Worm (Caenorhabditis elegans): ENCODE data around the gene xpd-1.

Gene xpd-1

DNA sequence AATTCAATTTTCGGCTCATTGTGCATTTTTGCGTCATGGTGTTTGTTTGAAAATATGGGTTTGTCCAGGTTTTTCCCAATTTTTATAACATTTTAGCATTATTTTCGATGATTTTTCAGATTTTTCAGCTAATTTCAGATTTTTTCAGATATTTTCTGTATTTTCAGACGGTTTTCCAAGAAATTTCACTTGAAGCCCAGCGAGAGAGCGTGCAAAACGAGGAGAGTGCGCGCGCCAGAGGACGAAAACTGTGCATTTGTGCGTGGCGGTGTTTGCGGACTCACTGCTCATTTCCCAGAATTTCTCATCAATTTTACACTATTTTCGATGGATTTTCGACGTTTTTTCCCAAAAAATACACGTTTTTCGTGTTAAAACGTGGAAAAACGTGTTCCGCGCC is 29.8 kb upstream of the xpd-1 start (continued):
- TF ChIP-seq F55B11.4 (tag; optimal IDR thresholded peaks at IDR 0.05; ENCODE audit: borderline replicate concordance, insufficient read depth), result no peak
- TF ChIP-seq rcor-1 (GFP tag; IDR thresholded peaks at IDR 0.05), result no peak; the same call in 1 of the 2 replicates
- TF ChIP-seq ceh-91 (GFP tag; IDR thresholded peaks at IDR 0.05), result 0 out of 2 replicates have a peak, but pooled peaks have one; percentile 22
- peak; percentile 75 for TF ChIP-seq B0336.3 (GFP tag; IDR thresholded peaks at IDR 0.05)
- TF ChIP-seq nhr-80 (tag; optimal IDR thresholded peaks at IDR 0.05), result no peak
- no peak for TF ChIP-seq sdz-38 (tag; optimal IDR thresholded peaks at IDR 0.05)
- TF ChIP-seq snpc-1.3 (tag; optimal IDR thresholded peaks at IDR 0.05; ENCODE audit: insufficient read depth), result peak; percentile 59
- peak in 1 of 3 experiments; percentile 33 for TF ChIP-seq lin-35 (GFP tag; optimal IDR thresholded peaks at IDR 0.05)
- TF ChIP-seq let-607 (tag; optimal IDR thresholded peaks at IDR 0.05), result no peak
- no peak for TF ChIP-seq Y67H2A.10 (GFP tag; conservative IDR thresholded peaks at IDR 0.05)
- peak; percentile 59 for TF ChIP-seq tbp1 (GFP tag; optimal IDR thresholded peaks at IDR 0.05)
- TF ChIP-seq unc-130 (GFP tag; optimal IDR thresholded peaks at IDR 0.05), result no peak
- no peak for TF ChIP-seq ztf-22 (GFP tag; optimal IDR thresholded peaks at IDR 0.05)
- TF ChIP-seq attf-3 (GFP tag; conservative IDR thresholded peaks at IDR 0.05), result peak; percentile 35; the same call in 1 of the 2 replicates
- no peak for TF ChIP-seq C06A6.2 (GFP tag; conservative IDR thresholded peaks at IDR 0.05)
- TF ChIP-seq F57C9.4 (tag; optimal IDR thresholded peaks at IDR 0.05), result no peak
- TF ChIP-seq let-526 (GFP tag; IDR thresholded peaks at IDR 0.05), result no peak
- no peak for TF ChIP-seq nfya-1 (tag; optimal IDR thresholded peaks at IDR 0.05; ENCODE audit: borderline replicate concordance, insufficient read depth)
- no peak for TF ChIP-seq bed-1 (GFP tag; IDR thresholded peaks at IDR 0.05)
- TF ChIP-seq him-1 (tag; optimal IDR thresholded peaks at IDR 0.05), result peak; percentile 20
- no peak for TF ChIP-seq B0261.1 (tag; optimal IDR thresholded peaks at IDR 0.05)
- TF ChIP-seq ztf-25 (GFP tag; IDR thresholded peaks at IDR 0.05), result no peak
- TF ChIP-seq F39B2.1 (GFP tag; IDR thresholded peaks at IDR 0.05), result no peak
- no peak for TF ChIP-seq Y56A3A.18 (GFP tag; IDR thresholded peaks at IDR 0.05)
- TF ChIP-seq lin-26 (GFP tag; IDR thresholded peaks at IDR 0.05), result no peak
- no peak for TF ChIP-seq attf-6 (GFP tag; IDR thresholded peaks at IDR 0.05)
- peak; percentile 20 for TF ChIP-seq dpl-1 (GFP tag; optimal IDR thresholded peaks at IDR 0.05)
- no peak for TF ChIP-seq snpc-4 (GFP tag; optimal IDR thresholded peaks at IDR 0.05)
- no peak for TF ChIP-seq snpc-4 (tag; optimal IDR thresholded peaks at IDR 0.05)
- no peak for TF ChIP-seq egrh-3 (GFP tag; IDR thresholded peaks at IDR 0.05)
- TF ChIP-seq repo-1 (tag; optimal IDR thresholded peaks at IDR 0.05), result no peak
- TF ChIP-seq D2030.7 (GFP tag; IDR thresholded peaks at IDR 0.05), result peak; percentile 86
- no peak for TF ChIP-seq sea-2 (GFP tag; IDR thresholded peaks at IDR 0.05)
- no peak for TF ChIP-seq nhr-120 (GFP tag; IDR thresholded peaks at IDR 0.05)
- no peak for TF ChIP-seq K11D2.4 (GFP tag; IDR thresholded peaks at IDR 0.05)
- TF ChIP-seq zim-3 (tag; optimal IDR thresholded peaks at IDR 0.05), result no peak

DNA sequence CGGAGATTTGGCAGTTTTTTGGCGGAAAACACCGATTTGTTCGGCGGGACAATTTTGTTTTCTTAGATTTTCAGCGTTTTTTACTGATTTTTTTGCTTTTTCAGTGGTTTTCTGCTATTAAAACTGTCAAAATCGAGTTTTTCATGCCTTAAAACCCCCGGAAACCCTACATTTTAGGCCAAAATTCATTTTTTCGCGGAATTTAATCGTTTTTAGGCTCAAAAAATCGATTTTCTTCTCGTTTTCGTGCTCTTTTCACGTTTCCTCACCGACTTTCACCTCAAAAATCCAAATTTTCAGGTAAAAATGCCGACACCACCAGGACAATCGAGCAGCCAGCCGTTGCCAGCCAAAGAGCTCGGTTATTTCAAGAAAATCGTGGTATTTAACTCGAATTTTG is 29.3 kb upstream of the xpd-1 start, which contains the start of gene hpo-29:
Gene hpo-29, plus strand, starts transcription at position 301 of the 400 bp plus-strand sequence.
- no peak for TF ChIP-seq C17E4.6 (GFP tag; IDR thresholded peaks at IDR 0.05)
- TF ChIP-seq hsf-1 (GFP tag; IDR thresholded peaks at IDR 0.05), result no peak
- TF ChIP-seq unc-62 (GFP tag; optimal IDR thresholded peaks at IDR 0.05), result no peak
- no peak for TF ChIP-seq mxl-1 (tag; optimal IDR thresholded peaks at IDR 0.05)
- no peak for TF ChIP-seq lin-54 (GFP tag; optimal IDR thresholded peaks at IDR 0.05)
- TF ChIP-seq ekl-4 (GFP tag; IDR thresholded peaks at IDR 0.05), result no peak
- no peak for TF ChIP-seq snpc-1.1 (tag; optimal IDR thresholded peaks at IDR 0.05; ENCODE audit: insufficient read depth)
- TF ChIP-seq Y53F4B.3 (GFP tag; IDR thresholded peaks at IDR 0.05), result no peak
- TF ChIP-seq F52B5.7 (tag; optimal IDR thresholded peaks at IDR 0.05), result no peak
- TF ChIP-seq ztf-26 (tag; optimal IDR thresholded peaks at IDR 0.05), result no peak
- TF ChIP-seq B0019.2 (GFP tag; conservative IDR thresholded peaks at IDR 0.05), result no peak
- no peak for TF ChIP-seq ceh-58 (GFP tag; IDR thresholded peaks at IDR 0.05)
